Fruit fly (Drosophila melanogaster) whole organism, pupa: ENCODE measurements around the gene CG9590.
A peak's percentile ranks its signal among the peaks of the same experiment; 100 is the strongest.

Source experiments
- CG10348 ChIP-seq: fragments of 200-800 bp; sonication (Bioruptor generic); IDR thresholded peaks from 2 replicates; pipeline ENCODE4 v1.3.6; 2022; ENCODE audit warnings: missing biosample characterization, missing genetic modification characterization
- CG12605 ChIP-seq: fragments of 200-800 bp; sonication (Bioruptor generic); IDR thresholded peaks from 2 replicates; pipeline ENCODE4 v1.3.6; 2022; ENCODE audit warnings: missing biosample characterization, missing genetic modification characterization
- CG13204 ChIP-seq: fragments of 200-800 bp; sonication (Bioruptor generic); optimal IDR thresholded peaks from 2 replicates; lab custom pipeline; 2018; ENCODE audit warnings: missing biosample characterization, mild to moderate bottlenecking, missing genetic modification characterization, moderate library complexity
- CG14655 ChIP-seq: fragments of 200-800 bp; sonication (Bioruptor generic); optimal IDR thresholded peaks from 3 replicates; lab custom pipeline; 2017; ENCODE audit warnings: mild to moderate bottlenecking, missing biosample characterization, missing genetic modification reagents, missing genetic modification characterization
- CG15710 ChIP-seq: fragments of 200-800 bp; sonication (Bioruptor generic); optimal IDR thresholded peaks from 2 replicates; lab custom pipeline; 2018; ENCODE audit warnings: missing biosample characterization, mild to moderate bottlenecking, missing genetic modification characterization, moderate library complexity
- CG17806 ChIP-seq: fragments of 200-800 bp; sonication (Bioruptor generic); optimal IDR thresholded peaks from 2 replicates; lab custom pipeline; 2018; ENCODE audit warnings: missing biosample characterization, mild to moderate bottlenecking, missing genetic modification characterization, moderate library complexity
- CG32121 ChIP-seq: fragments of 200-800 bp; sonication (Bioruptor generic); IDR thresholded peaks from 2 replicates; pipeline ENCODE4 v1.3.6; 2022; ENCODE audit warnings: missing biosample characterization, missing genetic modification characterization
- CG34367 ChIP-seq: fragments of 200-800 bp; sonication (Bioruptor generic); optimal IDR thresholded peaks from 2 replicates; lab custom pipeline; 2018; ENCODE audit warnings: missing biosample characterization, mild to moderate bottlenecking, missing genetic modification characterization
- CG4496 ChIP-seq: fragments of 200-800 bp; sonication (Bioruptor generic); IDR thresholded peaks from 3 replicates; pipeline ENCODE4 v1.3.6; 2022; ENCODE audit warnings: missing biosample characterization, missing genetic modification characterization
- CG8159 ChIP-seq: fragments of 200-800 bp; sonication (Bioruptor generic); optimal IDR thresholded peaks from 3 replicates; lab custom pipeline; 2018; ENCODE audit warnings: missing biosample characterization, mild to moderate bottlenecking, missing genetic modification characterization, moderate library complexity
- CG8301 ChIP-seq: fragments of 200-800 bp; sonication (Bioruptor generic); optimal IDR thresholded peaks from 2 replicates; lab custom pipeline; 2018; ENCODE audit warnings: missing biosample characterization, mild to moderate bottlenecking, missing genetic modification characterization
- CG9948 ChIP-seq: fragments of 200-800 bp; sonication (Bioruptor generic); optimal IDR thresholded peaks from 2 replicates; lab custom pipeline; 2018; ENCODE audit warnings: missing biosample characterization, mild to moderate bottlenecking, missing genetic modification characterization, moderate library complexity
- D1 ChIP-seq: fragments of 200-800 bp; sonication (Bioruptor generic); optimal IDR thresholded peaks from 2 replicates; lab custom pipeline; 2018; ENCODE audit warnings: missing biosample characterization, mild to moderate bottlenecking, missing genetic modification characterization, moderate library complexity
- EcR ChIP-seq: fragments of 200-800 bp; sonication (Bioruptor generic); optimal IDR thresholded peaks from 3 replicates; lab custom pipeline; 2019; ENCODE audit warnings: missing biosample characterization, missing genetic modification characterization, mild to moderate bottlenecking, moderate library complexity, missing genetic modification reagents
- Ets98B ChIP-seq: fragments of 200-800 bp; sonication (Bioruptor generic); IDR thresholded peaks from 2 replicates; pipeline ENCODE4 v1.3.6; 2022; ENCODE audit warnings: missing biosample characterization, missing genetic modification characterization
- Pif1A ChIP-seq: fragments of 200-800 bp; sonication (Bioruptor generic); optimal IDR thresholded peaks from 3 replicates; lab custom pipeline; 2016; ENCODE audit warnings: missing biosample characterization, missing genetic modification characterization
- Pif1B ChIP-seq: fragments of 200-800 bp; sonication (Bioruptor generic); optimal IDR thresholded peaks from 3 replicates; lab custom pipeline; 2016; ENCODE audit warnings: missing biosample characterization, missing genetic modification characterization
- Snoo ChIP-seq: fragments of 200-800 bp; sonication (Bioruptor generic); optimal IDR thresholded peaks from 3 replicates; lab custom pipeline; 2017; ENCODE audit warnings: missing biosample characterization, mild to moderate bottlenecking, missing genetic modification characterization, inconsistent platforms
- fd96Ca ChIP-seq: fragments of 200-800 bp; sonication (Bioruptor generic); IDR thresholded peaks from 3 replicates; pipeline ENCODE4 v1.3.6; 2022; ENCODE audit warnings: missing biosample characterization, missing genetic modification characterization
- gl ChIP-seq: fragments of 200-800 bp; sonication (Bioruptor generic); optimal IDR thresholded peaks from 2 replicates; lab custom pipeline; 2018; ENCODE audit warnings: missing biosample characterization, mild to moderate bottlenecking, missing genetic modification characterization
- rn ChIP-seq: fragments of 200-800 bp; sonication (Bioruptor generic); IDR thresholded peaks from 2 replicates; pipeline ENCODE4 v1.3.6; 2022; ENCODE audit warnings: missing biosample characterization, missing genetic modification characterization

The CG9590 gene

DNA sequence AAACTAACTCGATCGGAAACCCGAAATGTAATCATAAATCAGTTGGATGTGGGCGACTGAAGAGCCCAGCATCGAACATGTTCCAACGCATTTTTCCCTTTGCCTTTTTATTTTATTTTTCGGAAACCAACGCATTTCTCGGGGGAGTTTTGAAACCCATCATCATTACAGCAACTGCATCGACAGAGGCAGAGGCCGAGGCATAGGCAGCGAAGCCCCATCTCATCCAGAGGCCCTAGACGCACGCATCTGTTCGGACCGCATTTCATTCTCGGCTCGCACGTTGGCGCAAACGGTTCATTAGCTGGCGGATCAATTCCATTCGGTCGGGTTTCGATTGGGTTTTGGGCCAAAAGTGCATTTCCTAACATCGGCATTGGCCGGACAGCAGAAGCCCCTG lies 39.0 kb downstream of the CG9590 start, which contains the start of gene CG4576:
Gene CG4576 (plus strand): TSS at position 227 of the 400 bp plus-strand sequence.
- TF ChIP-seq Pif1A (GFP tag; lab: Kevin White, UChicago) (no peak), CG32121 (no peak), CG10348 (GFP tag; lab: Robert Waterston, UW) (no peak), CG14655 (GFP tag; lab: Kevin White, UChicago) (no peak), EcR (GFP tag; lab: Kevin White, UChicago) (peak; percentile 15)
- TF ChIP-seq, all 21 proteins: peak for 1

DNA sequence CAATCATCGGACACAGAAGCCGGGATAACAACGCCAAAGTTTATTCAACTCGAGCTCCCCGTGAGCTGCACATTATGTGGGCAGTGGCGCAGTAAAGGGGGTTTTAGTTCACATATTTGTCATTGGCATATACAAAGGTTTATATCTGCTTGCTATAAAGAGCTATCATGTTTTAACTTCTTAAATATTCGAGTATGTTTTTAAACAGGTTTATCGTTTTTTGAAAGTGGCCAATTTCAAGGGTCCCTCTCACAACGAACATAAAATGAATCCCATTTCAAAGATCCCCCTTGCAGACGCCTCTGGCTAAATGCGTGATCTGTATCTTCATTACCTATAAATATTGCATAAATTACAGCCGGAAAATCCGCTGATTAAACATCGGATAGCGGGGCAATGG lies 41.1 kb downstream of the CG9590 start:
- TF ChIP-seq EcR (GFP tag; lab: Kevin White, UChicago) (peak; percentile 94), CG32121 (no peak), Ets98B (peak; percentile 23; the same call in 1 of the 2 replicates), CG8301 (tag; lab: Kevin White, UChicago) (no peak), CG15710 (tag; lab: Kevin White, UChicago) (peak; percentile 88), Pif1B (GFP tag; lab: Kevin White, UChicago) (peak; percentile 66), CG17806 (tag; lab: Kevin White, UChicago) (peak; percentile 76), CG8159 (tag; lab: Kevin White, UChicago) (peak; percentile 86), CG34367 (tag; lab: Kevin White, UChicago) (peak; percentile 78), CG14655 (GFP tag; lab: Kevin White, UChicago) (no peak), fd96Ca (GFP tag; lab: Robert Waterston, UW) (0 out of 3 replicates have a peak, but pooled peaks have one; percentile 36), CG13204 (peak; percentile 79), D1 (tag; lab: Kevin White, UChicago) (peak; percentile 61), Pif1A (GFP tag; lab: Kevin White, UChicago) (no peak), rn (GFP tag; lab: Robert Waterston, UW) (no peak), gl (tag; lab: Kevin White, UChicago) (peak; percentile 64), CG10348 (GFP tag; lab: Robert Waterston, UW) (no peak), CG9948 (tag; lab: Kevin White, UChicago) (peak; percentile 80), Snoo (tag; lab: Kevin White, UChicago) (peak; percentile 39), CG12605 (0 out of 2 replicates have a peak, but pooled peaks have one; percentile 37), CG4496 (GFP tag; lab: Robert Waterston, UW) (peak; percentile 51; the same call in 1 of the 3 replicates)
- TF ChIP-seq, all 21 proteins: peak for 15

DNA sequence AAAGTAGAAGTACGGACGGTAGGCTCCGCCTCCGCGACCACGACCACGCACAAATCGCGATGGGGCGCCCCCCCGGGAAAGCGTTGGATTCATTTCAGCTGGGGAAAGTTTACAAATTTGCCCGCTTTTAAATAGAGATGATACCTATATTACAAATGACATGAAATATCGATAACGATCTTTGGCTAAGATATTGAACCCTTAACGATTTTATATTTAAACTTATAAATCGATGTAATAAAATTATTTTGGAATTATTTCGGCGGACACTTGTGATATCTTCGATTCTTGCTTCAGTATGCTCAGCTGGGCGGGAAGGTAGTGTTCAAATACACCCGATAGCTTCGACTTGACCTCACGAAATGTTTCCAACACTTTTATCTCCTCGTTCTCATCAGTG lies 46.0 kb downstream of the CG9590 start, which contains the start of gene rec:
Gene rec (minus strand): TSS at position 108 of the 400 bp plus-strand sequence.
- no peak for TF ChIP-seq Ets98B
- TF ChIP-seq CG9948 (tag; lab: Kevin White, UChicago) = no peak
- TF ChIP-seq CG8159 (tag; lab: Kevin White, UChicago) = no peak
- no peak for TF ChIP-seq CG15710 (tag; lab: Kevin White, UChicago)

DNA sequence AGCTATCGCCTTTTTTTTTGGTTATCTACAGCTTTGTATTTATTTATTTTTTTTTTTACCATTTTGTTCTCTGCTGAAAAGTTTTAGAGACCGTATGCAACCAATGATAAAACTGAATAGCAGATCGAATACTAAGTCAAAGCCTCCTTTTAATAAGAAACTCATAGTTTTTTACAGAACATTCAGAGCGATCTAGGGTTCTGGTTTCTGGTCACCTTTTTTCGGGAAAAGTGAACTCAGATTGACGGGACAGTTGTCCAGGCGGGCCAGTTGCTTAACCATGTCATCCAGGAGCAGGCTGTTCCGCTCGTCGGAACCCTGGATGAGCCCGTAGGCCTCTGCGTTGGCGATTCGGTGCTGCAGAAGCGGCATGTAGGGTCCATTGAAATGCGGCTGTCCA lies 46.8 kb downstream of the CG9590 start, which contains the start of gene CG43318:
Gene CG43318 (minus strand): TSS at position 101 of the 400 bp plus-strand sequence.
- no peak for TF ChIP-seq EcR (GFP tag; lab: Kevin White, UChicago)
- no peak for TF ChIP-seq Snoo (tag; lab: Kevin White, UChicago)
- no peak for TF ChIP-seq Pif1A (GFP tag; lab: Kevin White, UChicago)
- TF ChIP-seq fd96Ca (GFP tag; lab: Robert Waterston, UW) = no peak
- TF ChIP-seq D1 (tag; lab: Kevin White, UChicago) = no peak
- no peak for TF ChIP-seq CG8159 (tag; lab: Kevin White, UChicago)
- no peak for TF ChIP-seq CG13204
- no peak for TF ChIP-seq CG14655 (GFP tag; lab: Kevin White, UChicago)
- TF ChIP-seq CG4496 (GFP tag; lab: Robert Waterston, UW) = no peak
- TF ChIP-seq CG9948 (tag; lab: Kevin White, UChicago) = no peak

DNA sequence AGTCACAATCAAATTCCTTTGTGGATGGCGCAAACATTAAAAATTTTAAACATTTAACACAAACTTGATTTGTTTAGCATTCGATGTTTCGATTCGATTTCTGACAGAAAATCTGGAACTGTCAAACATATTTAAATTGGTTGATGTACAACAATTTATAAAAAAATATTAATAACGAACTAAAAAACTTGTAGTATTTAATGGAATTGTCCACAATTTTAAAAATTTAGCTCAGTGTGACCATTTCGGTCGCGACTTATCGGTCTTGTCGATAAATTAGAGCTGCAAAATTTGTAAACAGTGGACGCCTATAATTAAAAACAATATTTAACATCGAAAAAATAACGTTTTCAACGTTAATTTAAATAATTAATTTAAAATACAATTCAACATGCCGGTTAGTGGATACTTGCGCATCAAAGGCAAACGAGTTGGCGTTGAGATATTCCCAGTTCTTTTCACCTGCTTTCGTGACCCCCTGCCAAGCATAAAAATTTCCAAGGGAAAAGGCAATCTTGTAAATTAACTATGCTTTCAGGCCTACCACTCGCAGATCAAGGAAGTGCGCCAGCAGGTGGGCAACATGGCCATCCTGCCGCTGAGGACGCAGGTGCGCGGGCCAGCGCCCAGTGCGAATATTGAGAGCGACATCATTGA lies 48.0 kb downstream of the CG9590 start, which contains the start of the genes CG43317 and Arpc3A:
Gene CG43317 (minus strand): TSS at position 51 of the 657 bp plus-strand sequence.
Gene Arpc3A (plus strand): TSS at position 274 of the 657 bp plus-strand sequence.
- no peak for TF ChIP-seq CG13204
- TF ChIP-seq CG4496 (GFP tag; lab: Robert Waterston, UW) = no peak
- TF ChIP-seq CG8159 (tag; lab: Kevin White, UChicago) = no peak
- TF ChIP-seq Pif1B (GFP tag; lab: Kevin White, UChicago) = no peak
- TF ChIP-seq Pif1A (GFP tag; lab: Kevin White, UChicago) = no peak
